Worm (Caenorhabditis elegans): ENCODE measurements around the gene F59B10.3.

DNA sequence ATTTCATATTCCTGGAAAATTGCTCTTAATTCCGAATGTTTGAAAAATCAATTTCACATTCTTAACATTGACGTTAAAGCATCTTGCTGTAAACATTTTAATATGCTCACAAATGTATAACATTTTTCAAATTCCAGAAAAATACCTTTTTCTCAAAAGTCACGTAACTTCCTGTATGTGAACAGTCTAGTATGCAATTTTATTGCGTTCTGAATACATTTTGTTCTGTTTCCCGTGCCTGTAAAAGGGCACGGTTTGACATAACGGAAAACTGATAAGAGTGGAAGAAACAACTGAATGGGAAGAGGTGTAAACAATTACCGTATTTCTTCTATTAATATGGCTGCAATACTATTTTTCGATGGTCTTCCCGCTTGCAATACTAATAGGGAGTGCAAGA lies 27.4 kb upstream of the F59B10.3 start:
- no peak for TF ChIP-seq lin-13 (tag; optimal IDR thresholded peaks at IDR 0.05)
- TF ChIP-seq lin-32 (GFP tag; optimal IDR thresholded peaks at IDR 0.05): no peak
- no peak for TF ChIP-seq ceh-43 (GFP tag; optimal IDR thresholded peaks at IDR 0.05)
- no peak for TF ChIP-seq ces-1 (GFP tag; optimal IDR thresholded peaks at IDR 0.05)
- TF ChIP-seq zip-8 (tag; optimal IDR thresholded peaks at IDR 0.05): no peak
